Worm (Caenorhabditis elegans): ENCODE data around the gene F38E11.9.

ce11 chrIV:9427959-9428358 lies 15.9 kb downstream of the F38E11.9 start, which contains the start of gene F59B8.1:
- TF ChIP-seq rec-8 (tag; optimal IDR thresholded peaks at IDR 0.05) (no peak), F55B11.4 (tag; optimal IDR thresholded peaks at IDR 0.05; ENCODE audit: borderline replicate concordance, insufficient read depth) (no peak), zfh-2 (GFP tag; conservative IDR thresholded peaks at IDR 0.05) (no peak), C17E4.6 (GFP tag; IDR thresholded peaks at IDR 0.05) (no peak), ceh-100 (GFP tag; IDR thresholded peaks at IDR 0.05) (no peak), F49E8.2 (tag; optimal IDR thresholded peaks at IDR 0.05; ENCODE audit: insufficient read depth) (no peak), D2030.7 (GFP tag; IDR thresholded peaks at IDR 0.05) (no peak), ztf-18 (tag; optimal IDR thresholded peaks at IDR 0.05) (no peak), B0019.2 (GFP tag; conservative IDR thresholded peaks at IDR 0.05) (no peak), him-1 (tag; optimal IDR thresholded peaks at IDR 0.05) (no peak), ets-4 (GFP tag; optimal IDR thresholded peaks at IDR 0.05) (no peak), ceh-27 (GFP tag; optimal IDR thresholded peaks at IDR 0.05) (no peak), ztf-28 (GFP tag; IDR thresholded peaks at IDR 0.05) (no peak), unc-62 (GFP tag; optimal IDR thresholded peaks at IDR 0.05) (no peak)
